Fruit fly (Drosophila melanogaster) whole organism, embryonic: ENCODE data around the gene CG31817.
A peak's percentile ranks its signal among the peaks of the same experiment; 100 is the strongest.

Experiments used
- Atf-2 ChIP-seq: fragments of 200-800 bp; sonication (Bioruptor generic); optimal IDR thresholded peaks from 2 replicates; lab custom pipeline; 2016; ENCODE audit warnings: missing biosample characterization, missing genetic modification characterization
- Bteb2 ChIP-seq: fragments of 200-800 bp; sonication (Bioruptor generic); optimal IDR thresholded peaks from 2 replicates; lab custom pipeline; 2016; ENCODE audit warnings: missing biosample characterization, missing genetic modification characterization
- CG10321 ChIP-seq: fragments of 200-800 bp; sonication (Bioruptor generic); IDR thresholded peaks from 2 replicates; pipeline ENCODE4 v1.3.6; 2022; ENCODE audit warnings: missing biosample characterization, missing genetic modification characterization
- CG10366 ChIP-seq: fragments of 200-800 bp; sonication (Bioruptor generic); IDR thresholded peaks from 2 replicates; pipeline ENCODE4 v1.3.6; 2022; ENCODE audit warnings: missing biosample characterization, missing genetic modification characterization
- CG10462 ChIP-seq: fragments of 200-800 bp; sonication (Bioruptor generic); optimal IDR thresholded peaks from 2 replicates; lab custom pipeline; 2016; ENCODE audit warnings: missing biosample characterization, missing genetic modification characterization
- CG12155 ChIP-seq: fragments of 200-800 bp; sonication (Bioruptor generic); optimal IDR thresholded peaks from 3 replicates; lab custom pipeline; 2016; ENCODE audit warnings: missing biosample characterization, missing genetic modification characterization
- CG12744 ChIP-seq: fragments of 200-800 bp; sonication (Bioruptor generic); optimal IDR thresholded peaks from 2 replicates; lab custom pipeline; 2016; ENCODE audit warnings: missing biosample characterization, missing genetic modification characterization
- CG12769 ChIP-seq: fragments of 200-800 bp; sonication (Bioruptor generic); optimal IDR thresholded peaks from 2 replicates; lab custom pipeline; 2019; ENCODE audit warnings: missing biosample characterization, mild to moderate bottlenecking, missing genetic modification characterization, moderate library complexity
- CG13123 ChIP-seq: fragments of 200-800 bp; sonication (Bioruptor generic); optimal IDR thresholded peaks from 2 replicates; lab custom pipeline; 2016; ENCODE audit warnings: missing biosample characterization, missing genetic modification characterization
- CG13296 ChIP-seq: fragments of 200-800 bp; sonication (Bioruptor generic); optimal IDR thresholded peaks from 3 replicates; lab custom pipeline; 2018; ENCODE audit warnings: missing biosample characterization, mild to moderate bottlenecking, missing genetic modification characterization
- CG14050 ChIP-seq: fragments of 200-800 bp; sonication (Bioruptor generic); IDR thresholded peaks from 3 replicates; pipeline ENCODE4 v1.3.6; 2022; ENCODE audit warnings: missing biosample characterization, missing genetic modification characterization
- CG14441 ChIP-seq: fragments of 200-800 bp; sonication (Bioruptor generic); IDR thresholded peaks from 2 replicates; pipeline ENCODE4 v1.3.6; 2022; ENCODE audit warnings: missing biosample characterization, missing genetic modification characterization
- CG15073 ChIP-seq: fragments of 200-800 bp; sonication (Bioruptor generic); optimal IDR thresholded peaks from 2 replicates; lab custom pipeline; 2016; ENCODE audit warnings: missing biosample characterization, missing genetic modification characterization
- CG1602 ChIP-seq: fragments of 200-800 bp; sonication (Bioruptor generic); optimal IDR thresholded peaks from 3 replicates; lab custom pipeline; 2016; ENCODE audit warnings: missing biosample characterization, missing genetic modification characterization
- CG16863 ChIP-seq: fragments of 200-800 bp; sonication (Bioruptor generic); optimal IDR thresholded peaks from 3 replicates; lab custom pipeline; 2016; ENCODE audit warnings: missing biosample characterization, missing genetic modification characterization
- CG17186 ChIP-seq: fragments of 200-800 bp; sonication (Bioruptor generic); optimal IDR thresholded peaks from 3 replicates; lab custom pipeline; 2017; ENCODE audit warnings: missing biosample characterization, missing genetic modification reagents, missing genetic modification characterization
- CG18476 ChIP-seq: fragments of 200-800 bp; sonication (Bioruptor generic); optimal IDR thresholded peaks from 2 replicates; lab custom pipeline; 2016; ENCODE audit warnings: missing biosample characterization, mild to moderate bottlenecking, missing genetic modification characterization
- CG2129 ChIP-seq: fragments of 200-800 bp; sonication (Bioruptor generic); IDR thresholded peaks from 2 replicates; pipeline ENCODE4 v1.3.6; 2022; ENCODE audit warnings: missing biosample characterization, missing genetic modification characterization; ENCODE audit not compliant: partially characterized antibody
- CG2202 ChIP-seq: fragments of 200-800 bp; sonication (Bioruptor generic); optimal IDR thresholded peaks from 2 replicates; lab custom pipeline; 2018; ENCODE audit warnings: missing biosample characterization, mild to moderate bottlenecking, missing genetic modification characterization
- CG2712 ChIP-seq: fragments of 200-800 bp; optimal IDR thresholded peaks from 3 replicates; lab custom pipeline; 2019; ENCODE audit warnings: missing biosample characterization, mild to moderate bottlenecking, missing genetic modification characterization, moderate library complexity
- CG2875 ChIP-seq: fragments of 200-800 bp; sonication (Bioruptor generic); optimal IDR thresholded peaks from 2 replicates; lab custom pipeline; 2017; ENCODE audit warnings: missing biosample characterization, mild to moderate bottlenecking, missing genetic modification characterization, missing genetic modification reagents
- CG32767 ChIP-seq: fragments of 200-800 bp; sonication (Bioruptor generic); IDR thresholded peaks from 2 replicates; pipeline ENCODE4 v1.3.6; 2022; ENCODE audit warnings: missing biosample characterization, missing genetic modification characterization
- CG3726 ChIP-seq: fragments of 200-800 bp; sonication (Bioruptor generic); IDR thresholded peaks from 3 replicates; pipeline ENCODE4, ENCODE4 v1.3.6; 2022; ENCODE audit warnings: missing biosample characterization, missing genetic modification characterization
- CG6254 ChIP-seq: fragments of 200-800 bp; sonication (Bioruptor generic); optimal IDR thresholded peaks from 3 replicates; lab custom pipeline; 2017; ENCODE audit warnings: mild to moderate bottlenecking, missing biosample characterization, missing genetic modification reagents, missing genetic modification characterization
- CG6689 ChIP-seq: fragments of 200-800 bp; sonication (Bioruptor generic); IDR thresholded peaks from 2 replicates; pipeline ENCODE4 v1.3.6; 2022; ENCODE audit warnings: missing biosample characterization, missing genetic modification characterization
- CG7372 ChIP-seq: fragments of 200-800 bp; sonication (Bioruptor generic); IDR thresholded peaks from 2 replicates; pipeline ENCODE4 v1.3.6; 2022; ENCODE audit warnings: missing biosample characterization, missing genetic modification characterization
- CG7745 ChIP-seq: fragments of 200-800 bp; sonication (Bioruptor generic); optimal IDR thresholded peaks from 2 replicates; lab custom pipeline; 2018; ENCODE audit warnings: missing biosample characterization, mild to moderate bottlenecking, missing genetic modification characterization, moderate library complexity
- CG7839 ChIP-seq: fragments of 200-800 bp; sonication (Bioruptor generic); optimal IDR thresholded peaks from 3 replicates; lab custom pipeline; 2018; ENCODE audit warnings: missing biosample characterization, mild to moderate bottlenecking, missing genetic modification characterization, moderate library complexity
- CG8359 ChIP-seq: fragments of 200-800 bp; sonication (Bioruptor generic); optimal IDR thresholded peaks from 2 replicates; lab custom pipeline; 2017; ENCODE audit warnings: missing biosample characterization, mild to moderate bottlenecking, missing genetic modification characterization, borderline replicate concordance
- CG8388 ChIP-seq: fragments of 200-800 bp; sonication (Bioruptor generic); optimal IDR thresholded peaks from 2 replicates; lab custom pipeline; 2019; ENCODE audit warnings: missing biosample characterization, mild to moderate bottlenecking, missing genetic modification characterization, moderate library complexity
- CG9727 ChIP-seq: fragments of 200-800 bp; sonication (Bioruptor generic); optimal IDR thresholded peaks from 3 replicates; lab custom pipeline; 2017; ENCODE audit warnings: missing biosample characterization, mild to moderate bottlenecking, missing genetic modification characterization
- Chrac-16 ChIP-seq: fragments of 200-800 bp; sonication (Bioruptor generic); optimal IDR thresholded peaks from 3 replicates; lab custom pipeline; 2016; ENCODE audit warnings: missing biosample characterization, missing genetic modification characterization
- Deaf1 ChIP-seq: fragments of 200-800 bp; optimal IDR thresholded peaks from 3 replicates; lab custom pipeline; 2019; ENCODE audit warnings: missing biosample characterization, mild to moderate bottlenecking, missing genetic modification characterization, moderate library complexity
- Doc2 ChIP-seq: fragments of 200-800 bp; sonication (Bioruptor generic); IDR thresholded peaks from 2 replicates; pipeline ENCODE4 v1.3.6; 2022; ENCODE audit warnings: missing biosample characterization, missing genetic modification characterization
- Ets97D ChIP-seq: fragments of 200-800 bp; sonication (Bioruptor generic); optimal IDR thresholded peaks from 3 replicates; lab custom pipeline; 2016; ENCODE audit warnings: missing biosample characterization, missing genetic modification characterization
- Lpt ChIP-seq: fragments of >200 bp; optimal IDR thresholded peaks from 2 replicates; lab custom pipeline; 2018; ENCODE audit warnings: missing biosample characterization, missing genetic modification characterization
- Rfx ChIP-seq: fragments of 200-800 bp; sonication (Bioruptor generic); IDR thresholded peaks from 2 replicates; pipeline ENCODE4 v1.3.6; 2022; ENCODE audit warnings: missing biosample characterization, missing genetic modification characterization
- Sry-β ChIP-seq: fragments of 200-800 bp; sonication (Bioruptor generic); optimal IDR thresholded peaks from 2 replicates; lab custom pipeline; 2018; ENCODE audit warnings: missing biosample characterization, mild to moderate bottlenecking, missing genetic modification characterization, moderate library complexity
- cas ChIP-seq: fragments of 200-800 bp; sonication (Bioruptor generic); IDR thresholded peaks from 2 replicates; pipeline ENCODE4 v1.3.6; 2022; ENCODE audit warnings: missing biosample characterization, missing genetic modification characterization
- cato ChIP-seq: fragments of 200-800 bp; sonication (Bioruptor generic); optimal IDR thresholded peaks from 2 replicates; lab custom pipeline; 2016; ENCODE audit warnings: missing biosample characterization, missing genetic modification characterization, borderline replicate concordance
- ci ChIP-seq: fragments of 200-800 bp; sonication (Bioruptor generic); IDR thresholded peaks from 3 replicates; pipeline ENCODE4 v1.3.6; 2022; ENCODE audit warnings: missing biosample characterization, missing genetic modification characterization
- croc ChIP-seq: fragments of 200-800 bp; sonication (Bioruptor generic); conservative IDR thresholded peaks from 3 replicates; pipeline ENCODE4 v1.3.6; 2022; ENCODE audit warnings: missing biosample characterization, missing genetic modification characterization
- crol ChIP-seq: fragments of 200-800 bp; sonication (Bioruptor generic); IDR thresholded peaks from 2 replicates; pipeline ENCODE4 v1.3.6; 2022; ENCODE audit warnings: missing biosample characterization, missing genetic modification characterization
- ken ChIP-seq: fragments of 200-800 bp; sonication (Bioruptor generic); IDR thresholded peaks from 3 replicates; pipeline ENCODE4 v1.3.6; 2022; ENCODE audit warnings: missing biosample characterization, missing genetic modification characterization
- kni ChIP-seq: fragments of 200-800 bp; sonication (Bioruptor generic); optimal IDR thresholded peaks from 3 replicates; lab custom pipeline; 2017; ENCODE audit warnings: mild to moderate bottlenecking, missing biosample characterization, missing genetic modification reagents, missing genetic modification characterization
- nau ChIP-seq: fragments of 200-800 bp; sonication (Bioruptor generic); optimal IDR thresholded peaks from 3 replicates; lab custom pipeline; 2017; ENCODE audit warnings: missing biosample characterization, mild to moderate bottlenecking, missing genetic modification characterization, missing genetic modification reagents
- odd ChIP-seq: fragments of 200-800 bp; sonication (Bioruptor generic); optimal IDR thresholded peaks from 2 replicates; lab custom pipeline; 2017; ENCODE audit warnings: missing biosample characterization, mild to moderate bottlenecking, missing genetic modification characterization
- sna ChIP-seq: fragments of 200-800 bp; sonication (Bioruptor generic); IDR thresholded peaks from 2 replicates; pipeline ENCODE4 v1.3.6; 2022; ENCODE audit warnings: missing biosample characterization, missing genetic modification characterization; ENCODE audit not compliant: partially characterized antibody
- ssp ChIP-seq: fragments of 200-800 bp; sonication (Bioruptor generic); IDR thresholded peaks from 2 replicates; pipeline ENCODE4 v1.3.6; 2022; ENCODE audit warnings: missing biosample characterization, missing genetic modification characterization
- tin ChIP-seq: fragments of 200-800 bp; sonication (Bioruptor generic); optimal IDR thresholded peaks from 3 replicates; lab custom pipeline; 2016; ENCODE audit warnings: missing biosample characterization, missing genetic modification characterization
- zfh1 ChIP-seq: fragments of 200-800 bp; sonication (Bioruptor generic); IDR thresholded peaks from 3 replicates; pipeline ENCODE4 v1.3.6; 2022; ENCODE audit warnings: missing biosample characterization, missing genetic modification characterization

The CG31817 gene

dm6 chr2L:16329102-16329520 lies 8.6 kb downstream of the CG31817 start, which contains the start of gene mRpL4 (continued):
- TF ChIP-seq ken (GFP tag; lab: Robert Waterston, UW), result peak; percentile 65; the same call in 1 of the 3 replicates
- 0 out of 2 replicates have a peak, but pooled peaks have one; percentile 50 for TF ChIP-seq CG10366 (GFP tag; lab: Robert Waterston, UW)
- no peak for TF ChIP-seq CG2202 (tag; lab: Kevin White, UChicago)
- peak; percentile 63 for TF ChIP-seq ci (GFP tag; lab: Robert Waterston, UW)
- TF ChIP-seq Atf-2 (GFP tag; lab: Kevin White, UChicago), result peak; percentile 40
- TF ChIP-seq CG13296 (GFP tag; lab: Kevin White, UChicago), result peak; percentile 48
- TF ChIP-seq CG14050, result no peak
- TF ChIP-seq Bteb2 (GFP tag; lab: Kevin White, UChicago), result peak; percentile 59
- no peak for TF ChIP-seq CG7745 (tag; lab: Kevin White, UChicago)
- TF ChIP-seq CG6254 (GFP tag; lab: Kevin White, UChicago), result peak; percentile 17
- TF ChIP-seq CG12744 (GFP tag; lab: Kevin White, UChicago), result peak; percentile 47
- TF ChIP-seq CG9727, result peak; percentile 51
- TF ChIP-seq CG7372, result no peak; the same call in 1 of the 2 replicates
- peak; percentile 76 for TF ChIP-seq Chrac-16 (GFP tag; lab: Kevin White, UChicago)
- peak; percentile 50 for TF ChIP-seq cato (GFP tag; lab: Kevin White, UChicago)
- no peak for TF ChIP-seq Doc2 (GFP tag; lab: Robert Waterston, UW)
- TF ChIP-seq Lpt (GFP tag; lab: Kevin White, UChicago), result no peak
- TF ChIP-seq crol (GFP tag; lab: Robert Waterston, UW), result no peak
- TF ChIP-seq CG8388 (GFP tag; lab: Kevin White, UChicago), result peak; percentile 49
- peak; percentile 72 for TF ChIP-seq zfh1 (GFP tag; lab: Robert Waterston, UW)
- peak; percentile 85 for TF ChIP-seq tin
- peak; percentile 78 for TF ChIP-seq CG32767 (GFP tag; lab: Robert Waterston, UW)
- no peak for TF ChIP-seq croc
- TF ChIP-seq Rfx (GFP tag; lab: Robert Waterston, UW), result peak; percentile 81; the same call in 1 of the 2 replicates
- TF ChIP-seq nau, result no peak
- peak; percentile 91 for TF ChIP-seq CG2129 (GFP tag; lab: Robert Waterston, UW)
- TF ChIP-seq kni, result peak; percentile 24
- TF ChIP-seq CG3726 (GFP tag; lab: Robert Waterston, UW), result no peak
- peak; percentile 55; the same call in 1 of the 2 replicates for TF ChIP-seq CG6689
- peak; percentile 64; the same call in 1 of the 2 replicates for TF ChIP-seq cas
- peak; percentile 71 for TF ChIP-seq CG12155
- peak; percentile 58 for TF ChIP-seq CG1602 (GFP tag; lab: Kevin White, UChicago)
- peak; percentile 49 for TF ChIP-seq Sry-β
- peak; percentile 36 for TF ChIP-seq CG15073
- TF ChIP-seq sna, result peak; percentile 99
- TF ChIP-seq CG10321, result no peak
- TF ChIP-seq CG7839 (tag; lab: Kevin White, UChicago), result no peak
- peak; percentile 79 for TF ChIP-seq CG2712
- TF ChIP-seq CG10462, result peak; percentile 52
- TF ChIP-seq CG12769 (tag; lab: Kevin White, UChicago), result peak; percentile 56
- TF ChIP-seq CG17186 (GFP tag; lab: Kevin White, UChicago), result peak; percentile 84
- TF ChIP-seq CG2875 (GFP tag; lab: Kevin White, UChicago), result peak; percentile 32
- TF ChIP-seq odd (GFP tag; lab: Kevin White, UChicago), result no peak
- peak; percentile 43 for TF ChIP-seq CG18476 (GFP tag; lab: Kevin White, UChicago)
- peak; percentile 64 for TF ChIP-seq CG14441 (GFP tag; lab: Robert Waterston, UW)
- peak; percentile 70 for TF ChIP-seq Ets97D
- peak; percentile 59 for TF ChIP-seq CG13123 (GFP tag; lab: Kevin White, UChicago)
- TF ChIP-seq Deaf1 (tag; lab: Kevin White, UChicago), result no peak
- no peak for TF ChIP-seq CG8359 (GFP tag; lab: Kevin White, UChicago)
- TF ChIP-seq CG16863 (GFP tag; lab: Kevin White, UChicago), result peak; percentile 57
- no peak for TF ChIP-seq ssp (GFP tag; lab: Robert Waterston, UW)
